Worm (Caenorhabditis elegans) whole organism, young adult: Measurements from ENCODE around the gene F26A1.7.
"Not testable (repeated sequence)": the region's sequence is repeated elsewhere in the genome, so short reads cannot be mapped to it uniquely, and the experiment has no call there.

Source experiments
- B0336.3 ChIP-seq: fragments of 200-800 bp; sonication (Bioruptor generic); IDR thresholded peaks from 2 replicates; pipeline ENCODE4 v1.3.6; 2022; ENCODE audit warnings: missing genetic modification characterization, missing compliant biosample characterization
- T26A5.8 ChIP-seq: sonication (generic microtip); optimal IDR thresholded peaks from 2 replicates; lab custom pipeline; 2016; ENCODE audit warnings: missing genetic modification characterization, missing compliant biosample characterization
- bed-1 ChIP-seq: fragments of 200-800 bp; sonication (Bioruptor generic); IDR thresholded peaks from 2 replicates; pipeline ENCODE4 v1.3.6; 2022; ENCODE audit warnings: missing genetic modification reagents, missing genetic modification characterization, missing compliant biosample characterization
- die-1 ChIP-seq: sonication (generic microtip); optimal IDR thresholded peaks from 2 replicates; lab custom pipeline; 2016; ENCODE audit warnings: missing genotype, mild to moderate bottlenecking, missing genetic modification characterization, missing compliant biosample characterization
- ets-4 ChIP-seq: fragments of 200-800 bp; sonication (Bioruptor generic); optimal IDR thresholded peaks from 2 replicates; lab custom pipeline; 2018; ENCODE audit warnings: mild to moderate bottlenecking, missing genetic modification characterization, missing compliant biosample characterization
- him-1 ChIP-seq: sonication (generic microtip); optimal IDR thresholded peaks from 2 replicates; lab custom pipeline; 2016; ENCODE audit warnings: missing genotype, missing genetic modification reagents, missing genetic modification characterization, missing compliant biosample characterization
- hmg-20 ChIP-seq: fragments of 200-800 bp; sonication (Bioruptor generic); IDR thresholded peaks from 2 replicates; pipeline ENCODE4 v1.3.6; 2022; ENCODE audit warnings: missing genetic modification reagents, missing genetic modification characterization, missing compliant biosample characterization
- nhr-27 ChIP-seq: fragments of 200-800 bp; sonication (Bioruptor generic); optimal IDR thresholded peaks from 2 replicates; lab custom pipeline; 2018; ENCODE audit warnings: mild to moderate bottlenecking, missing genetic modification characterization, moderate library complexity, missing compliant biosample characterization
- rec-8 ChIP-seq, 2 experiments: sonication (generic microtip); optimal IDR thresholded peaks; 2 replicates each; lab custom pipeline; 2016; ENCODE audit warnings: mild to moderate bottlenecking in 2 of 2, missing genetic modification characterization in 2 of 2, missing genetic modification reagents in 2 of 2, missing genotype in 2 of 2, missing biosample characterization in 1 of 2, missing compliant biosample characterization in 1 of 2, moderate library complexity in 1 of 2
- snpc-4 ChIP-seq, 5 experiments: fragments of 150-350 bp in 1 of 5; sonication (generic microtip) in 4 of 5; optimal IDR thresholded peaks; 2 replicates each; lab custom pipeline; 2014 to 2018; ENCODE audit warnings: missing genetic modification characterization in 5 of 5, missing biosample characterization in 3 of 5, antibody characterized with exemption in 2 of 5, mild to moderate bottlenecking in 2 of 5, missing compliant biosample characterization in 2 of 5, missing genotype in 2 of 5, moderate library complexity in 2 of 5, missing genetic modification reagents in 1 of 5
- unc-62 ChIP-seq: fragments of 150-350 bp; optimal IDR thresholded peaks from 2 replicates; lab custom pipeline; 2014; ENCODE audit warnings: missing biosample characterization, missing genetic modification reagents, missing genetic modification characterization

- not testable (repeated sequence) for TF ChIP-seq hmg-20; nhr-27 (tag; lab: Kevin White, UChicago); snpc-4 (GFP tag; optimal IDR thresholded peaks at IDR 0.05; lab: Kevin White, UChicago); snpc-4 (tag; optimal IDR thresholded peaks at IDR 0.05; lab: Kevin White, UChicago); die-1 (tag; lab: Kevin White, UChicago); bed-1 (GFP tag; lab: Robert Waterston, UW); ets-4 (GFP tag; lab: Kevin White, UChicago); B0336.3; T26A5.8 (tag; lab: Kevin White, UChicago); rec-8 (tag; optimal IDR thresholded peaks at IDR 0.05; lab: Kevin White, UChicago); unc-62 (GFP tag; lab: Kevin White, UChicago)
- TF ChIP-seq him-1: peak; percentile 12
Measured at ce11 chrIII:4781937-4782576, 37.7 kb downstream of the F26A1.7 start, which contains the start of the genes gex-5 and C38D4.10.
